Fruit fly (Drosophila melanogaster) whole organism, adult: Measurements from ENCODE around the gene CG7789.

Source experiments
- CG11617 ChIP-seq: fragments of 200-800 bp; sonication (Bioruptor generic); optimal IDR thresholded peaks from 2 replicates; lab custom pipeline; 2017; ENCODE audit warnings: mild to moderate bottlenecking, missing biosample characterization, missing genetic modification reagents, missing genetic modification characterization
- CG12768 ChIP-seq: fragments of 200-800 bp; sonication (Bioruptor generic); optimal IDR thresholded peaks from 2 replicates; lab custom pipeline; 2017; ENCODE audit warnings: missing biosample characterization, missing genetic modification characterization, mild to moderate bottlenecking, moderate library complexity, missing genetic modification reagents
- CG14711 ChIP-seq: fragments of 200-800 bp; sonication (Bioruptor generic); optimal IDR thresholded peaks from 2 replicates; lab custom pipeline; 2018; ENCODE audit warnings: missing biosample characterization, mild to moderate bottlenecking, missing genetic modification characterization, moderate library complexity
- CG1620 ChIP-seq: fragments of 200-800 bp; sonication (Bioruptor generic); optimal IDR thresholded peaks from 2 replicates; lab custom pipeline; 2016; ENCODE audit warnings: missing biosample characterization, missing genetic modification characterization
- CG33017 ChIP-seq: fragments of 200-800 bp; sonication (Bioruptor generic); optimal IDR thresholded peaks from 2 replicates; lab custom pipeline; 2018; ENCODE audit warnings: missing biosample characterization, mild to moderate bottlenecking, missing genetic modification characterization, moderate library complexity
- CG5204 ChIP-seq: fragments of 200-800 bp; sonication (Bioruptor generic); optimal IDR thresholded peaks from 2 replicates; lab custom pipeline; 2016; ENCODE audit warnings: missing biosample characterization, missing genetic modification characterization
- CG7045 ChIP-seq: fragments of 200-800 bp; sonication (Bioruptor generic); optimal IDR thresholded peaks from 2 replicates; lab custom pipeline; 2017; ENCODE audit warnings: missing biosample characterization, mild to moderate bottlenecking, missing genetic modification characterization
- CG7101 ChIP-seq: fragments of 200-800 bp; sonication (Bioruptor generic); optimal IDR thresholded peaks from 2 replicates; lab custom pipeline; 2018; ENCODE audit warnings: missing biosample characterization, mild to moderate bottlenecking, missing genetic modification characterization, moderate library complexity
- Clk ChIP-seq: fragments of 200-800 bp; sonication (Bioruptor generic); optimal IDR thresholded peaks from 2 replicates; lab custom pipeline; 2017; ENCODE audit warnings: missing biosample characterization, missing genetic modification characterization
- Crg-1 ChIP-seq: fragments of 200-800 bp; sonication (Bioruptor generic); optimal IDR thresholded peaks from 2 replicates; lab custom pipeline; 2016; ENCODE audit warnings: missing biosample characterization, missing genetic modification characterization
- Hr96 ChIP-seq: fragments of 200-800 bp; sonication (Bioruptor generic); optimal IDR thresholded peaks from 2 replicates; lab custom pipeline; 2016; ENCODE audit warnings: missing biosample characterization, missing genetic modification characterization
- Mnt ChIP-seq: fragments of 200-800 bp; sonication (Bioruptor generic); optimal IDR thresholded peaks from 2 replicates; lab custom pipeline; 2016; ENCODE audit warnings: missing biosample characterization, mild to moderate bottlenecking, missing genetic modification characterization
- bab1 ChIP-seq: fragments of 200-800 bp; sonication (Bioruptor generic); optimal IDR thresholded peaks from 3 replicates; lab custom pipeline; 2019; ENCODE audit warnings: missing biosample characterization, mild to moderate bottlenecking, missing genetic modification characterization, moderate library complexity
- cic ChIP-seq: fragments of 200-800 bp; sonication (Bioruptor generic); optimal IDR thresholded peaks from 2 replicates; lab custom pipeline; 2017; ENCODE audit warnings: missing biosample characterization, mild to moderate bottlenecking, missing genetic modification characterization, moderate library complexity
- cnc ChIP-seq, 2 experiments: fragments of >200 bp; optimal IDR thresholded peaks; 2 replicates each; lab custom pipeline; 2017
- kay ChIP-seq: fragments of 200-800 bp; sonication (Bioruptor generic); peaks from one replicate; lab custom pipeline; 2016; ENCODE audit warnings: missing biosample characterization, missing genetic modification characterization, borderline replicate concordance
- ovo ChIP-seq: fragments of 200-800 bp; sonication (Bioruptor generic); optimal IDR thresholded peaks from 2 replicates; lab custom pipeline; 2016; ENCODE audit warnings: missing biosample characterization, missing genetic modification characterization
- pad ChIP-seq: fragments of 200-800 bp; sonication (Bioruptor generic); optimal IDR thresholded peaks from 3 replicates; lab custom pipeline; 2017; ENCODE audit warnings: missing biosample characterization, missing genetic modification characterization, mild to moderate bottlenecking, moderate library complexity, missing genetic modification reagents
- tj ChIP-seq: fragments of 200-800 bp; sonication (Bioruptor generic); optimal IDR thresholded peaks from 3 replicates; lab custom pipeline; 2017; ENCODE audit warnings: missing biosample characterization, mild to moderate bottlenecking, missing genetic modification characterization, moderate library complexity
- toe ChIP-seq: fragments of 200-800 bp; sonication (Bioruptor generic); optimal IDR thresholded peaks from 2 replicates; lab custom pipeline; 2016; ENCODE audit warnings: missing biosample characterization, missing genetic modification characterization

The CG7789 gene

DNA sequence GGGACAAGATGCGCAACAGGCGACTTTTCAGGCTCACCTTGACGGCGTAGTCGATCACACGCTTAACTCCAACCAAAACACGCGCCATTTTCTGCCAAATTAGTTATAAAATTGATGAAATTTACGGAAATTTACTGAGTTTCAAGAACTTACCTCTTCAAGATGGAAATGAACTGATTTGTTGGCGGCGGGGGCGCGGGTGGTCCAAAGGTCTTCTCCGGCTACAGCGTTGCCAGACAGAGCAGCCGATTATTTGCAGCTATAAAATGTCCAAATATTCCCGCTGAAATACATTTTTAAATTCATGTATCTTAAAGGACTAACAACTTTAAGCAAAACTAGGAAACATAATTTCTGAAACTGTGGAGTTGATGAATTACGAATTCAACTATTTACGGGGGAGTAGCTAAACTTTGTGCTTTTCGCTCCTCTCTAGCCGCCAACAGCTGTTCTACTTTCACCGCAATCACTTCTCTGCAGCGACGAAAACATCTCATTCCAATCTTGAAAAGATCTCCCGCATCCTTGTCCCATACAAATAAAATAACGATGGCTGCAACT lies at the start of gene CG7789, which contains the start of gene Etfb:
Gene CG7789 (plus strand): TSS at position 444 of the 561 bp plus-strand sequence.
Gene Etfb (minus strand): TSS at position 193 of the 561 bp plus-strand sequence.
- TF ChIP-seq cnc (optimal IDR thresholded peaks at IDR 0.05; lab: Kevin White, UChicago) (no peak), tj (GFP tag; lab: Kevin White, UChicago) (peak; percentile 88), pad (GFP tag; lab: Kevin White, UChicago) (peak; percentile 53), bab1 (peak; percentile 86), CG7101 (tag; lab: Kevin White, UChicago) (peak; percentile 88), CG12768 (peak; percentile 98), Crg-1 (GFP tag; lab: Kevin White, UChicago) (peak; percentile 91), kay (GFP tag; lab: Kevin White, UChicago) (no peak), ovo (GFP tag; lab: Kevin White, UChicago) (peak; percentile 89), CG5204 (GFP tag; lab: Kevin White, UChicago) (no peak), CG1620 (GFP tag; lab: Kevin White, UChicago) (peak; percentile 92), CG14711 (tag; lab: Kevin White, UChicago) (peak; percentile 53), Hr96 (peak; percentile 97), cic (GFP tag; lab: Kevin White, UChicago) (peak; percentile 72), CG11617 (GFP tag; lab: Kevin White, UChicago) (peak; percentile 95), Mnt (GFP tag; lab: Kevin White, UChicago) (peak; percentile 89), CG33017 (tag; lab: Kevin White, UChicago) (peak; percentile 80), Clk (GFP tag; lab: Kevin White, UChicago) (peak; percentile 91), CG7045 (GFP tag; lab: Kevin White, UChicago) (peak; percentile 90), toe (GFP tag; lab: Kevin White, UChicago) (peak; percentile 99)

DNA sequence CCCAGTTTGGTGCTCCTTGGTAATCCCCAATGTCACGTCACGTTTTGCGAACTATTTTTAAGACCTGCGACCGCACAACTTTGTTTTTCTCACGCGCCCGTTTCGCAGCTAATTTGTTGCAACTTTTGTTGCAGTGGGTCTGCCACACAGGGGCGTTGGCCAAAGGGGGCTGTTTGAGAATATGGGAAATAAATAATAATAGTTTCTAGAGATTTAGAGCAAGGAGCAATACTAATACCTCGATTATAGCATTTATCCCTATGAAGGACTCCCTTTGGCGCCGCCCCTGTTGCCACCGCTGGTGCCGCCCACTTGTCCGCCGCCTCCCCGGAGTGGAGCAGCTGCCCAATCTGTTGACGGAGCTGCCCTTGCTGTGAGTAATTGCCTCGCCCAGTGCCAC lies 47.7 kb upstream of the CG7789 start:
- TF ChIP-seq CG11617 (GFP tag; lab: Kevin White, UChicago): no peak
- no peak for TF ChIP-seq Clk (GFP tag; lab: Kevin White, UChicago)
- TF ChIP-seq cic (GFP tag; lab: Kevin White, UChicago): no peak
- TF ChIP-seq bab1: no peak
- no peak for TF ChIP-seq pad (GFP tag; lab: Kevin White, UChicago)
- TF ChIP-seq CG7045 (GFP tag; lab: Kevin White, UChicago): no peak
- no peak for TF ChIP-seq Mnt (GFP tag; lab: Kevin White, UChicago)
- TF ChIP-seq CG1620 (GFP tag; lab: Kevin White, UChicago): no peak
- no peak for TF ChIP-seq tj (GFP tag; lab: Kevin White, UChicago)
- TF ChIP-seq CG33017 (tag; lab: Kevin White, UChicago): no peak
- TF ChIP-seq cnc (optimal IDR thresholded peaks at IDR 0.05; lab: Kevin White, UChicago): no peak

DNA sequence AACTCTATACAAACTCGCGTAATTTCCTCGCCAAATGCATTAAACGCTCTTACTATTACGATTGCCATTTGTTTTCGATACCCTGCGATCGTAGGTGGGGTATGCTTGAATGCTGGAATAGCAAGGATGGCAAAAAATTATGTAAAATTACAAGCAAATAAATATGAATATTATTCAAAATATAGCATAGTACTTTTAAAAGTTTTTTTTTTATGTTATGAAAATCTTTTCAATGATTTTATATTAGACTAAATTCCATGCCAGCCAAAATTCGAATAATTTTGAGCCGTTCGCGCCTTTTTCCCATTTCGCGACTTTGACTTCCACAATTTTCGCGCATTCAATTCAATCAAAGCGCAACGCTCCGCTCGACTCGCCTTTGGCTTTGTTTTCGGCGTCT lies 46.8 kb upstream of the CG7789 start:
- TF ChIP-seq CG5204 (GFP tag; lab: Kevin White, UChicago) (no peak), pad (GFP tag; lab: Kevin White, UChicago) (no peak), Hr96 (no peak), tj (GFP tag; lab: Kevin White, UChicago) (no peak), CG33017 (tag; lab: Kevin White, UChicago) (peak; percentile 73), kay (GFP tag; lab: Kevin White, UChicago) (no peak), CG11617 (GFP tag; lab: Kevin White, UChicago) (peak; percentile 44), Mnt (GFP tag; lab: Kevin White, UChicago) (no peak), CG12768 (peak; percentile 73), bab1 (no peak), toe (GFP tag; lab: Kevin White, UChicago) (no peak), Crg-1 (GFP tag; lab: Kevin White, UChicago) (no peak), Clk (GFP tag; lab: Kevin White, UChicago) (peak; percentile 9), CG7101 (tag; lab: Kevin White, UChicago) (peak; percentile 6), CG1620 (GFP tag; lab: Kevin White, UChicago) (no peak), cnc (optimal IDR thresholded peaks at IDR 0.05; lab: Kevin White, UChicago) (no peak)

DNA sequence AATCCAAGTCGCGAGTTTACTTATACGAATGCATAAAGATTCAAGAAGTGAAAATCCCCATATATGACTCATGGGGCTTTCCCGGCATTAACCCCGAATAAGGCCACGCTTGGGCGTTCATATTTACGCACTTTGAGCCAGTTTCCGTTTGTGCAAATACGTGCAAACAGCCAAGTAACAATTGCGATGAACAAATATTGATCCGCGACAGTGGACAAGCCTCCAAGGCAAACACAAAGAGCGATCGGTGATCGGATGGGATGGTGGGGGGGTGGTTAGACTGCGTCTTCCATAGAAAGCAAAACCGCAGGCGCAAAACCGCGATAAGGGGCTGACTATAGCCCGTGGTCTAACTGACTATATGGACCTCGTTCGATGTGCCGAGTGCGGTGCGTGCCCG lies 45.8 kb upstream of the CG7789 start:
- TF ChIP-seq kay (GFP tag; lab: Kevin White, UChicago) (no peak), CG11617 (GFP tag; lab: Kevin White, UChicago) (no peak)

DNA sequence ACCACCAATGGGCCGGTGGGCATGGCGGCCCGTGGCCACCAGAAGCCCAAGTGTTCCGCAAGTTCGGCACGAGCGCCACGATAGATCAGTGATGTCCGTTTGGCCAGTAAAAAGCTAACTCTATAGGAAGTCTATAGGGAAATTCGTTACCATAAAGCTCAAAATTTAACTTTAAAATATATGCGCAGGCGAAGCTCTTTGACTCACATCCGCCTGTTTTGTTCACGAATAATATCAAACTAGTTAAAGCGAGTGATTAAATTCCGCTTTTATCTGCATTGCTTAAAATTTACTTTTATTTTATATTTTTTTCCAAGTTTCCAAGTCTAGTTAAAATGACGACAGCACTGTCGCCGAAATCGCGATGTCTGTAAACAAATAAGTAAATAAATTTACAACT lies 45.3 kb upstream of the CG7789 start:
- TF ChIP-seq cic (GFP tag; lab: Kevin White, UChicago) (no peak), CG33017 (tag; lab: Kevin White, UChicago) (no peak), CG14711 (tag; lab: Kevin White, UChicago) (no peak), CG5204 (GFP tag; lab: Kevin White, UChicago) (no peak), CG11617 (GFP tag; lab: Kevin White, UChicago) (no peak), Mnt (GFP tag; lab: Kevin White, UChicago) (no peak), cnc (optimal IDR thresholded peaks at IDR 0.05; lab: Kevin White, UChicago) (no peak), Hr96 (no peak), Clk (GFP tag; lab: Kevin White, UChicago) (no peak)

DNA sequence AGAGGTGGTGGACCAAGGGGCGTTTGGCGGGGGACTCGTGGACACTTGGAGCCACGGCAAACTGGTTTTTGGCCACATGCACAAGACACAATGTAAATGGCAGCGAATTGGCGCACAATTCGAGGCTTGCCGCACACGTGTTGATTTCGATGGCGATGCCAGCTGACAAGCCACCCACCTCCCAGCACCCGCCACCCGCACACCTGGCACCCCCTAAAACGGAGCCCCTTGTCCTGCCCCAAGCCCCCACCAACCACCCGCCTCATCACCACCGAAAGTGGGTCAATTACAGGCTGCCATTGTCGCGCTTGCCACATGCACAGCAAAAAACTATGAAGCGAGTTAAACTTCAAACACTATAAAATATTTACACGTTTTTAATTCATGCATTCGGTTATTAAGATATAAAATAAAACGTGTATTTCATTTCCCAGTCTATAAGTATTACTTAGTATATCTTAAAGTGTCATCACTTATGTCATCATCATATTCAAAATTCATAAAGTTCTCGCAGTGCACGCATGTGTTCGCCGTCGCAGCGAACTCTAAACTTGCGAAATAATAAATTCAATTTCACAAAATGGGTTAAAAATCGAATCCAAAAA lies 44.8 kb upstream of the CG7789 start:
- TF ChIP-seq cnc (optimal IDR thresholded peaks at IDR 0.05; lab: Kevin White, UChicago) (no peak), toe (GFP tag; lab: Kevin White, UChicago) (no peak), bab1 (no peak), CG12768 (no peak), CG7045 (GFP tag; lab: Kevin White, UChicago) (no peak), cic (GFP tag; lab: Kevin White, UChicago) (no peak), kay (GFP tag; lab: Kevin White, UChicago) (no peak), Mnt (GFP tag; lab: Kevin White, UChicago) (no peak)
